Worm (Caenorhabditis elegans): ENCODE measurements around the gene npr-42.

The npr-42 gene

DNA sequence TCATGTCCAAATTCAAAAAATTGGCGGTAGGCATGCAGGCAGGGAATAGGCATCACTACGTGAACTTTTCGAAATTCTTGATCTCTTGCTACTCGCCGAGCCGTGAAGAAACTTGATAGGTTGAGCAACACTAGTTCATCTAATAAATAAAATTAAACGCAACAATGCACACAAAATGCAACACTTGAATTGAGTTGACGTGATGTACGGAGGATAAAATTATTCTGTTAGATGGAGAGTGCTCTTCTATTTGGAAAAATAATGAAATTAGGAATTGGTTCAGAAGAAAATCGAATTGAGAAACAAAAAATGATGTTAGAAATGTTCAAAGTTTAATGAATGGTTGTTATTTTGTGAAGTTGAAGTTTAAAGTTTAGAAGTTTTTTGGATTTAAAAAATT lies 922 bp downstream of the npr-42 start:
- TF ChIP-seq him-1 (tag; optimal IDR thresholded peaks at IDR 0.05) (no peak), dao-5 (tag; optimal IDR thresholded peaks at IDR 0.05) (no peak), W03F9.2 (tag; optimal IDR thresholded peaks at IDR 0.05) (no peak)

DNA sequence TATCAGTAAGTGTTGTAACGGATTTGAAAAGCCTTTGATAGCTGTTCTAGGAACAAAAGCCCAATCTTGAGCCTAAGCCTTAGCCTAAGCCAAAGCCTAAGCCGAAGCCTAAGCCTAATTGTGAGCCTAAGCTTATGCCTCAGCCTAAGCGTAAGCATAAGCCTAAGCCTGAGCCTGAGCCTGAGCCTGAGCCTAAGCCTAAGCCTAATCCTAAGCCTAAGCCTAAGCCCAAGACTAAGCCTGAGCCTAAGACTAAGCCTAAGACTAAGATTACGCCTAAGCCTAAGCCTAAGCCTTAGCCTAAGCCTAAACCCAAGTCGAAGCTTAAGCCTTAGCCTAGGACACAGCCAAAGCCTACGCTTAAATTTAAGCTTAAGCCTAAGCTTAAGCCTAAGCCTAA lies 1.6 kb downstream of the npr-42 start:
- TF ChIP-seq him-1 (tag; optimal IDR thresholded peaks at IDR 0.05) (no peak), dao-5 (tag; optimal IDR thresholded peaks at IDR 0.05) (no peak), W03F9.2 (tag; optimal IDR thresholded peaks at IDR 0.05) (no peak)

DNA sequence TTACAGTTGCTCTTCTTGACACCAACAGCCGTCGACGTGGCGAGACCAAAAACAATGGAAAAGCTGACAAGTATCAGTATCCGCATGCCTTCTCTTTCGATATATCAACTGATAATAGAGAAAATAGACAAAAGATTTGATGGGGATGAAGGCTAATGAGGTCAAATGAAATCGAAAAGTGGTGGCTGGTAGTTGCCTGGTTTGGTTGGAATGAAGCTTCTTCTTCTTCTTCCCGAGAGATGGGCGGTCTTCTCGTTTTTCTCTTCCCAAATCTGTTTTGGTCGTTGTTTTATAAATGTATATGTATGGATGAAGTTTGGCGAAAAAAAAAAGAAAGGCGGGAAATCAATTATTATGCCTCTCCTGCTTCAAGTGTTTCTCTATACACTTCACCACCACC lies 5.7 kb downstream of the npr-42 start, which contains the start of gene C01F1.5:
Gene C01F1.5 (minus strand): TSS at position 103 of the 400 bp plus-strand sequence.
- TF ChIP-seq dao-5 (tag; optimal IDR thresholded peaks at IDR 0.05), result no peak
- no peak for TF ChIP-seq him-1 (tag; optimal IDR thresholded peaks at IDR 0.05)
- no peak for TF ChIP-seq W03F9.2 (tag; optimal IDR thresholded peaks at IDR 0.05)

DNA sequence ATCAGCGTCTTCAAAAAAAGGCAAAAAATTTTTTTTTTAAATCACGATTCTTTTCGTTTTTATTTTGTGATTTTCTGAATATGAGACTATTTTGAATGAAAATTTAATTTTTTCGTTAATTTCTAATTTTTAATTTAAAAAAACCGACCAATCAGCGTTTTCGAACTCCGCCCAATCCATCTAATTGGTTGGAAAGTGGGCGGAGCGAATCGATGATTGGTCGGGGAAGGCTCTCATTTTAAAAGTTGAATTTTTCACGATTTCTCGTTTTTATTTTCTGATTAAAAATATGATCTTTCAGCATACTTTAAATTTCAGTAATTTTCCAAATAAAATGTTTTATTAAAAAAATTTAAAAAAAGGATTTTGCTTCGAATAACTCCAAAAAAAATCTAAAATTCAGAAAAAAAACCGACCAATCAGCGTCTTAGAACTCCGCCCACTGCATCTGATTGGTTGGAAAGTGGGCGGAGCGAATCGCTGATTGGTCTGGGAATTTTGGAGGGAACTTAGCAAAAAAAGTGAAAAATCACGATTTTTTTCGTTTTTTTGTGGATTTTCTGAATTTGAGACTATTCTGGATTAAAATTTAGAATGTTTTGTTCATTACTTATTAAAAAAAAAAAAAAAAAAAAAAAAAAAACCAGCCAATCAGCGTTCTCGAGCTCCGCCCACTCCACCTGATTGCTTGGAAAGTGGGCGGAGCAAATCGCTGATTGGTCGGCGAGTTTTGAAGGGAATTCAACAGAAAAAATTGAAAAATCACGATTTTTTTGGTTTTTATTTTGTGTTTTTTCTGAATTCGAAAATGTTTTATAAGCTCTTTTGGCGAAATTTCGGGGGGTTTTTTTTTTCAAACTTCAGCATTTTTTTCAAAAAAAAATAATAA lies 8.5 kb downstream of the npr-42 start:
- TF ChIP-seq dao-5 (tag; optimal IDR thresholded peaks at IDR 0.05), result no peak
- no peak for TF ChIP-seq W03F9.2 (tag; optimal IDR thresholded peaks at IDR 0.05)
- TF ChIP-seq him-1 (tag; optimal IDR thresholded peaks at IDR 0.05), result no peak

DNA sequence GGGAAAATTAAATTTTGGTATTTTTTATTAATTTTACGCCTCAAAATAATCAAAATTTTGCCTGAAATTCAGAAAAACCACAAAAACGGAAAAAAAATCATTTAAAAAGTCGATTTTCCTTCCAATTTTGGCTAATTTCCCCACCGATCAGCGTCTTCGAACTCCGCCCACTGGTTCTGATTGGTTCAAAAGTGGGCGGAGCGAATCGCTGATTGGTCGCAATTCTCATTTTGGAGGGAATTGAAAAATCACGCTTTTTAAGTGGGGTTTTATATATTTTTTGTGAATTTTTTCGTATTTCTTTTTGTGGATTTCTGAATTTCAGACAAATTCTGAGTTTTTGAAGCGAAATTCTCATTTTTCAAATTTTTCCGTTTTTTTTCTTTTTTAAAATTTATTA lies 10.9 kb downstream of the npr-42 start:
- TF ChIP-seq dao-5 (tag; optimal IDR thresholded peaks at IDR 0.05), result no peak
- no peak for TF ChIP-seq W03F9.2 (tag; optimal IDR thresholded peaks at IDR 0.05)
- TF ChIP-seq him-1 (tag; optimal IDR thresholded peaks at IDR 0.05), result no peak

DNA sequence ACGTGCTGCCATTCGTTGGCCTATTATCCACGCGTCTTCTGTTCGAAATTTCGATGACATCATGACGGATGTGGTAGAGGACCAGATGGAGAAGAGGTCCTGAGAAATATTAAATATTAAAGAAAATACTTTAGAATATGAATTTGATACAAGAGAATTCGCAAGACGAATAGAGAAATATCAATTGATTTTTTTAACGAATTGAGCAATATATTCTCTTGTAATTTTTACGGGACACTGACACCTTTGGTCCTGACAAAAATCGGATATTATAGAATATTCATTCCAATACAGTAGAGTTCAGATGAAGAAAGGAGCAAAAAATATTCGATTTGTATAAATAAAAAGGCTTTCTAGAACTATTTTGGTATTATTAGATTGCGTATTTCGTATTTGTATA lies 12.1 kb downstream of the npr-42 start, which contains the start of gene C01F1.6:
Gene C01F1.6 (minus strand): TSS at position 101 of the 400 bp plus-strand sequence.
- TF ChIP-seq dao-5 (tag; optimal IDR thresholded peaks at IDR 0.05) (no peak), W03F9.2 (tag; optimal IDR thresholded peaks at IDR 0.05) (no peak), him-1 (tag; optimal IDR thresholded peaks at IDR 0.05) (no peak)

DNA sequence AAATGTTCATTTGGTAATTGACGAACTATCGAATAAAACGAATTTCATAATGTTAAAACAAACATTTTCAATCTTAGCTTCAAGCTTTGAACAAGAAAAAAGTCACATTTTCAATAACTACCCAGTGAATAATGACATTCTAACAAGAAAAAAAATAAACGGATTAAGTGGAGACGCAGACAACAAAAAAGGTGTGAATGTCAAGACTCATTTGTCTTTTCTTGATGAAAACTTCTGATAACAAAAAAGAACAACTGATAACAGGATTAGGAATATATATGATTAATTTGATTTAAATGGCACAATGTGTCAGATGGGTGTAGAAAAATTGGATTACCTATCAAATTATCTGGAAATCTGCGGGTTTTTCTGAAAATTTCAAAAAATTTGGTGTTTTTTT lies 12.6 kb downstream of the npr-42 start:
- TF ChIP-seq him-1 (tag; optimal IDR thresholded peaks at IDR 0.05), result no peak
- TF ChIP-seq dao-5 (tag; optimal IDR thresholded peaks at IDR 0.05), result no peak
- TF ChIP-seq W03F9.2 (tag; optimal IDR thresholded peaks at IDR 0.05), result no peak

DNA sequence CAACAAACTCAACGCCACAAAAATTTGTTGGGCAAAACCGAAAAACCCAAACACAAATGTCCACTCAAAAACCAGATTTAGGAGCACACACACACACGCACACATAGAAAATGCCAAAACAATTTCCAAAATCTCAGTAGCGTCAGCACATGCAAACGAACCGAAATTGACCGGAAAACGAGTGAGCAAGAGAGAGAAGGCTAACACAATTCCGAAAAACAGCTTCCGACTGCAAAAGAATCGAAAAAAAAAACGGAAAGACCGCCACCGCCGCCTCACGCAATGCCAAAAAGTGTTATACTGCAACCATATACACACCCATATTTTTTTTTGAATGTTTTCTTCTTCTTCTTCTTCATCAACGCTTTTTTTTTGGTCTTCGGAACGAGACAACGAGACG lies 15.8 kb downstream of the npr-42 start:
- no peak for TF ChIP-seq W03F9.2 (tag; optimal IDR thresholded peaks at IDR 0.05)
- TF ChIP-seq him-1 (tag; optimal IDR thresholded peaks at IDR 0.05), result no peak
- TF ChIP-seq dao-5 (tag; optimal IDR thresholded peaks at IDR 0.05), result no peak

DNA sequence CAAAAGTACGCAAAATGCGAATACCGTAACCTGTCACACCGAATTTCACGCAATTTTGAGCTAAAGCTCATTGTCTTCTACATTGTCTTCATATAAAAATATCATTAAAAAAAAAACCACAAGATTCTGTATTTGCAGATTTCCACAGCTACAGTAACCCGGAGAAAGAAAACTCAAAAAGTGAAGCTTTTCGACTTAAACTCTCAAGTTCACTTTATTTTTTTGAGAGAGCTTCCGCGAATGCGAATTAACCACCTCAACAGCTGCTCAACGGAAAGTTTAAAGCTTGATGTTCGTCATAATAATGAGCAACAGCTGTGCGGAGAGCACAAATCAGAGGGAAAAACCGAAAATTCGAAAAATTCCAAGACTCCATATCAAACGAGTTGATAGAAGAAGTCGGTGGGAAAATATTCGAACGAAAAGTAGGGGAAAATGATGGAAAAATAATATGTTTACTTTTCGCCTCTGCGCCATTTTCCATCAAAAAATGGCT lies 17.1 kb downstream of the npr-42 start:
- TF ChIP-seq him-1 (tag; optimal IDR thresholded peaks at IDR 0.05) (no peak), W03F9.2 (tag; optimal IDR thresholded peaks at IDR 0.05) (no peak), dao-5 (tag; optimal IDR thresholded peaks at IDR 0.05) (no peak)

DNA sequence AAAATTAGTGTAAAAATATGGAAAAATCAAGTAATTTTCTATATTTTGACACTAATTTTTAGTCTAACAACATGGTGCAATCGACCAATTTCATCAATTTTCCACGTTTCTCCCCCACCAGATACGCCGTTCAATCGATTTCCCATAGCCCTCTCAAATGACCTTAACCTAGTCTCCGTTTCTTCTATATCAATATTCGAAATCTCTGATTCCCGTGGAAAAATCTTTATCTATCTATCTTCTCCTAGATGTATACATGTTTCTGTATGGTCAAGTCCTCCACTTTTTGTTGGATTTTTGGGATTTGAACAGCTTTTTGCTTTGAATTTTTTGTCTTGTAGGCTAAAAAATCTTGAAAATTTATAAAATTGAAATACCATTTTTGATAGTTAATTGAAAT lies 18.2 kb downstream of the npr-42 start:
- no peak for TF ChIP-seq dao-5 (tag; optimal IDR thresholded peaks at IDR 0.05)
- no peak for TF ChIP-seq W03F9.2 (tag; optimal IDR thresholded peaks at IDR 0.05)
- TF ChIP-seq him-1 (tag; optimal IDR thresholded peaks at IDR 0.05), result no peak

DNA sequence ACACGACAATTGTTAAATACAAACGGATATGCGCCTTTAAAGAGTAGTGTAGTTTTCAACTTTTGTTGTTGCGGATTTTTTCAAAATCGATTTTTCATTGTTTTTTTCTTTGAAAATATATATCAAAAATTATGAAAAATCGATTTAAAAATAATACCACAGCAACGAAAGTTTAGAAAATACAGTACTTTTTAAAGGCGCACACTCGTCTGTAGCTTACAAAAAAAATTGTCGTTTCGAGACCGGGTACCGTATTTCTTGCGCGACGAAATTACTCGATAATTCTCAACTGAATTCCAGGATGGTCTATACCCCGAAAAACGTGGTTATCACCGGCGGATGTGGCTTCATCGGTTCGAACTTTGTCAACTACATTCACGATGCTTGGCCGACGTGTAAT lies 18.8 kb downstream of the npr-42 start, which contains the start of gene rml-4:
Gene rml-4 (plus strand): TSS at position 301 of the 400 bp plus-strand sequence.
- TF ChIP-seq him-1 (tag; optimal IDR thresholded peaks at IDR 0.05), result no peak
- no peak for TF ChIP-seq W03F9.2 (tag; optimal IDR thresholded peaks at IDR 0.05)
- TF ChIP-seq dao-5 (tag; optimal IDR thresholded peaks at IDR 0.05), result no peak

DNA sequence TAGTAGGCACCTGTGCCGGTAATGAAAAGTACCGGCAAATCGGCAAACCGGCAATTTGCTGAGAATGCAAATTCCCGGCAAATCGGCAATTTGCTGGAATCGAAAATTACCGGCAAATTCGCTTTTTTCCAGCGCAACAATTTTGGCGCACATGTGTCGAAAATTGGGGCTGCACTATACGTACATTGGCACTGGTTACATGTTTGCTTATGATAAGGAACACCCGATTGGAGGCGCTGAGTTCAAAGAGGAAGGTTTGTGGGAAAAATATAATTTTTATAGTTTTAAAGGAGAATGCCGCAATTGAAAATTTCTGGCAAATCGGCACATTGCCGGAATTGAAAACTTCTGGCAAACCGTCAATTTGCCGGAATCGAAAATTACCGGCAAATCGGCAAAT lies 21.3 kb downstream of the npr-42 start:
- TF ChIP-seq him-1 (tag; optimal IDR thresholded peaks at IDR 0.05) (no peak), dao-5 (tag; optimal IDR thresholded peaks at IDR 0.05) (no peak), W03F9.2 (tag; optimal IDR thresholded peaks at IDR 0.05) (no peak)

DNA sequence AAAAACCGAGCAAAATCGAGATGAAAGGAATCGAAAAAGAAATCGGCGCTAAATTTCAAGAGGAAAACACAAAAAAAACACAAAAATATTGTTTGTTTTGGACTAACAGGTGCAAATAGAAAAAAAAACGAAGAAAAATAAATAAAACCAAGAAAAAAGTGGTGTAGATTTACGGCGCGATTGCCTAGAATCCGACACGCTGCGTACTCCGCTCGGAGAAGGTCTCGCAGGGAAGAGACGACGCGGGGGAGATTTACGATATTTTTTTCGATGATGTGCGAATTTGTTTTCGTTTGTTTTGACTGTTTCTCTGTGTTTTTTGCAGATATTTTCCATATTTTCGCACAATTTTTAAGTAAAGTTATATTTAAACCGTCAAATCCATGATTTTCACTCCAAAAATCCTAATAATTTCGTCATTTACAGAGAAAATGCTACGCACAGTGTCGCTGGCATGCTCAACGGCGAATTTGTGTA lies 23.3 kb downstream of the npr-42 start, which contains the start of gene sco-1:
Gene sco-1 (plus strand): TSS at position 427 of the 477 bp plus-strand sequence.
- TF ChIP-seq W03F9.2 (tag; optimal IDR thresholded peaks at IDR 0.05) (peak; percentile 95), him-1 (tag; optimal IDR thresholded peaks at IDR 0.05) (peak; percentile 92), dao-5 (tag; optimal IDR thresholded peaks at IDR 0.05) (no peak)

DNA sequence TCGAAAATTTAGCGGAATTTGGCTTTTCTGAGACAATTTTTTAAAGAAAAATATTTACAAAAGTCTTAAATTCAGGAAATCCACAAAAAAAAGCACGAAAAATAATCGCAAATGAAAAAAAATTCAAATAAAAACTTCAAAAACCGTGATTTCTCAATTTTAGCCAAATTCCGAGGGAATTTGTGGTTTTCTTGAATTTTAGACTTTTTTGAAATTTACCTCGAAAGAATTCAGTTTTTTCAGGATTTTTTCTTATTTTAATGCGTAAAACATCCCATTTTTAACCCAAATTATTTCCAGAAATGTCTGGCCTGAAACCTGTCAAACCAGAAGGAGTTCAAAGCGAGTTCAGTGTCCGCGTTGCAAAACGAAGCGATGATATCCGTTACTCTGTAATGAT lies 25.3 kb downstream of the npr-42 start, which contains the start of gene gtf-2F1:
Gene gtf-2F1 (plus strand): TSS at position 301 of the 400 bp plus-strand sequence.
- TF ChIP-seq W03F9.2 (tag; optimal IDR thresholded peaks at IDR 0.05) (no peak), him-1 (tag; optimal IDR thresholded peaks at IDR 0.05) (no peak), dao-5 (tag; optimal IDR thresholded peaks at IDR 0.05) (no peak)

Measured in whole organism, L4/young adult.